Fruit fly (Drosophila melanogaster): ENCODE results near the gene emei.
A peak's percentile ranks its signal among the peaks of the same experiment; 100 is the strongest.

Gene emei

DNA sequence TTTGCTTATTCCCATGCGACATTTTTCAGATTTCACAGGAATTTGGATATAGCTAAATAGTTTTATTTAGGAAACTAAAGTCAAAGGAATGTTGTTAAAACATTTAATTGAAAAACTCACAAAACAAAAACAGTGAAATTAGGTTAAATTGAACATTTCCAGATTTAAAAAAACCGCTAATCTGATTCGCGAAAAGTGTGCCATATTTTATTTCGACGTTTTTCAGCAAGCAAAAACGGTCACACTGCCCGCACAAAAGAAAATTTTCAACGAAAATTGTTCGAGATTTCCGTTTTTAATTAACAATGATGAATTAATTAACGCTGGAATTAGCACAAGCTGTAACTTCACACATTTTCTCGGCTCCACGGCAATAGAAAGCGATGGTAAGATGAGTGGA is at the start of gene emei, which contains the start of gene CG34012:
Gene emei, plus strand, starts transcription at position 237 of the 400 bp plus-strand sequence.
Gene CG34012, minus strand, starts transcription at position 52 of the 400 bp plus-strand sequence.
- TF ChIP-seq Sox14 (GFP tag; optimal IDR thresholded peaks at IDR 0.05), result peak; percentile 6
- no peak for TF ChIP-seq net (GFP tag; optimal IDR thresholded peaks at IDR 0.05)

DNA sequence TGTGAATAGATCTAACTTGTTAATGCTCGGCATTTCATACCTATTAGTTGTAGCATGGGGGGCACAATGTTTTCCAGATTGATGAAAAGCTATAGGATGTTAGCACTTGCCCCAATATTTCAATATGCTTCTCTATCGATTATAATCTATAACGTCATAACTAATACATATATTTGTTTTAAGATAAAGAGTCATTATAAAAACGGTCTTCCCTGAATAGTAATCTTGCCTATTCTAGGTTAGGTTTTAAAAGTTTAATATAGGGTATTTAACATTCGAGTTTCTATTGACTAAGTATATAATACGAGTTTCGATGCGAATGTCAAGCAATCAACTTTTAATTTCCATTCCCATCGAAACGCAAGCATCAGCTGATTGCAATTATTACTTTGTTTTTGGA is 48.3 kb upstream of the emei start, which contains the start of the genes CG6321 and Blos2:
Gene CG6321, minus strand, starts transcription at position 25 of the 400 bp plus-strand sequence.
Gene Blos2, plus strand, starts transcription at position 372 of the 400 bp plus-strand sequence.
- TF ChIP-seq CG10669 (GFP tag; optimal IDR thresholded peaks at IDR 0.05) (peak; percentile 58), CG3032 (tag; optimal IDR thresholded peaks at IDR 0.05) (peak; percentile 73), CG6792 (GFP tag; optimal IDR thresholded peaks at IDR 0.05) (peak; percentile 75), Eip78C (GFP tag) (peak; percentile 95), CG15336 (GFP tag; IDR thresholded peaks at IDR 0.05) (peak; percentile 85), spab (GFP tag; optimal IDR thresholded peaks at IDR 0.05) (peak; percentile 43), Eip93F (GFP tag; optimal IDR thresholded peaks at IDR 0.05) (no peak), CG8119 (GFP tag; IDR thresholded peaks at IDR 0.05) (peak; percentile 81; the same call in 2 of the 3 replicates), CG6808 (GFP tag; optimal IDR thresholded peaks at IDR 0.05) (peak; percentile 66), CG32006 (GFP tag; optimal IDR thresholded peaks at IDR 0.05) (peak; percentile 81), CG8632 (GFP tag; optimal IDR thresholded peaks at IDR 0.05) (peak; percentile 60), esn (GFP tag; optimal IDR thresholded peaks at IDR 0.05) (peak; percentile 85), Ets21C (GFP tag; optimal IDR thresholded peaks at IDR 0.05) (peak; percentile 35), Smox (GFP tag; optimal IDR thresholded peaks at IDR 0.05) (peak; percentile 75), dac (GFP tag; optimal IDR thresholded peaks at IDR 0.05) (peak; percentile 13), vri (GFP tag; optimal IDR thresholded peaks at IDR 0.05) (peak; percentile 51), CG1621 (tag; optimal IDR thresholded peaks at IDR 0.05) (no peak), CG31627 (GFP tag; optimal IDR thresholded peaks at IDR 0.05) (peak; percentile 72), dsx (GFP tag; optimal IDR thresholded peaks at IDR 0.05; ENCODE audit: poor library complexity, severe bottlenecking) (peak; percentile 83), net (GFP tag; optimal IDR thresholded peaks at IDR 0.05) (peak; percentile 70), CG10631 (GFP tag; optimal IDR thresholded peaks at IDR 0.05) (peak; percentile 69), Sox14 (GFP tag; optimal IDR thresholded peaks at IDR 0.05) (peak; percentile 76), Eip75B (GFP tag; optimal IDR thresholded peaks at IDR 0.05) (peak; percentile 67), CG6854 (GFP tag; optimal IDR thresholded peaks at IDR 0.05) (peak; percentile 19), Sox102F (GFP tag; optimal IDR thresholded peaks at IDR 0.05) (peak; percentile 66), CG9139 (GFP tag; optimal IDR thresholded peaks at IDR 0.05) (peak; percentile 65), Sox15 (GFP tag; optimal IDR thresholded peaks at IDR 0.05) (peak; percentile 20), topi (GFP tag; optimal IDR thresholded peaks at IDR 0.05) (peak; percentile 79), CG16779 (tag; optimal IDR thresholded peaks at IDR 0.05) (peak; percentile 33), CG8319 (GFP tag; optimal IDR thresholded peaks at IDR 0.05) (peak; percentile 14), acj6 (GFP tag; optimal IDR thresholded peaks at IDR 0.05) (peak; percentile 73), CG6163 (GFP tag; IDR thresholded peaks at IDR 0.05) (peak; percentile 70), CG34406 (GFP tag; optimal IDR thresholded peaks at IDR 0.05) (peak; percentile 74), Hr39 (GFP tag; optimal IDR thresholded peaks at IDR 0.05) (peak; percentile 65), cyc (GFP tag; optimal IDR thresholded peaks at IDR 0.05) (peak; percentile 63), svp (GFP tag) (no peak), Hr4 (GFP tag; optimal IDR thresholded peaks at IDR 0.05) (peak; percentile 80), Lpt (GFP tag; optimal IDR thresholded peaks at IDR 0.05) (peak; percentile 61), ss (GFP tag; optimal IDR thresholded peaks at IDR 0.05) (peak; percentile 52 to 62), CG4318 (GFP tag; optimal IDR thresholded peaks at IDR 0.05) (peak; percentile 37), OdsH (GFP tag; optimal IDR thresholded peaks at IDR 0.05) (peak; percentile 78), CG11902 (GFP tag; optimal IDR thresholded peaks at IDR 0.05) (peak; percentile 43), CG6276 (GFP tag; optimal IDR thresholded peaks at IDR 0.05) (peak; percentile 76), pdm3 (GFP tag; optimal IDR thresholded peaks at IDR 0.05) (peak; percentile 78), CG11762 (GFP tag; optimal IDR thresholded peaks at IDR 0.05; ENCODE audit: insufficient read depth) (peak; percentile 35), Ets96B (tag; optimal IDR thresholded peaks at IDR 0.05) (peak; percentile 77), CG3919 (GFP tag; optimal IDR thresholded peaks at IDR 0.05) (peak; percentile 75), fd85E (GFP tag; optimal IDR thresholded peaks at IDR 0.05) (no peak), CG7368 (GFP tag; optimal IDR thresholded peaks at IDR 0.05) (peak; percentile 52)

All from whole organism, prepupa.